Worm (Caenorhabditis elegans): ENCODE measurements around the gene F48C5.2.

Gene F48C5.2

DNA sequence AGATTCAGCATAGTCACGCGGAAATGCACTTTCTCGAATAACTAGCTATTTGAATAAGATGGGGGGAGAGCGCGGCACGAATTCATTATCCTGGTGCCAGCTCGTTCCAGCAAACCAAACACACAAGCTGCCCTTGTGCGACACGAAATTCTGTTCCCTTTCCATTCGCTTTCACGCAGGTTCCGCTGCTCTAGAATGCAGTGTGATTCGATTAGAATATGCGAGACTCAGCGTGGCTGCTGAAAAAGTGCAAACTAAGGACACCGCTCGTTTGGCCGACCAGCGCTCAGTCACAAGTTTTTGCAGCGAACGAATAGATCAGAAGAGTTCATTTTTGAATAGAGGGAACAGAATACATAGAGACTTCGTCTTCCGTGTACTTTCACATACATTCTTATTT is 28.0 kb upstream of the F48C5.2 start (continued):
- TF ChIP-seq saeg-2 (GFP tag; IDR thresholded peaks at IDR 0.05) (peak; percentile 50; the same call in 1 of the 2 replicates), arid-1 (GFP tag; conservative IDR thresholded peaks at IDR 0.05) (no peak), fos-1 (tag; optimal IDR thresholded peaks at IDR 0.05) (no peak), F10B5.3 (tag; optimal IDR thresholded peaks at IDR 0.05) (no peak), hmg-1.1 (GFP tag; IDR thresholded peaks at IDR 0.05) (peak; percentile 34; the same call in 1 of the 2 replicates), Y105C5A.15 (GFP tag; IDR thresholded peaks at IDR 0.05) (no peak), unc-39 (tag; optimal IDR thresholded peaks at IDR 0.05) (no peak), dve-1 (tag; optimal IDR thresholded peaks at IDR 0.05; ENCODE audit: insufficient read depth) (no peak), mdl-1 (tag; optimal IDR thresholded peaks at IDR 0.05) (peak in 1 of 2 experiments; percentile 46), nhr-11 (tag; optimal IDR thresholded peaks at IDR 0.05) (no peak), ceh-62 (tag; optimal IDR thresholded peaks at IDR 0.05) (no peak), duxl-1 (tag; optimal IDR thresholded peaks at IDR 0.05; ENCODE audit: poor library complexity) (no peak), lin-29 (GFP tag; IDR thresholded peaks at IDR 0.05) (no peak), fkh-10 (GFP tag; optimal IDR thresholded peaks at IDR 0.05) (no peak), nhr-77 (tag; optimal IDR thresholded peaks at IDR 0.05) (no peak), mep-1 (tag; optimal IDR thresholded peaks at IDR 0.05) (no peak), spr-1 (tag; optimal IDR thresholded peaks at IDR 0.05) (no peak), nhr-42 (GFP tag; IDR thresholded peaks at IDR 0.05) (0 out of 2 replicates have a peak, but pooled peaks have one; percentile 10), hlh-11 (tag; optimal IDR thresholded peaks at IDR 0.05) (no peak), dmd-6 (GFP tag; IDR thresholded peaks at IDR 0.05) (no peak), zfp-3 (GFP tag; conservative IDR thresholded peaks at IDR 0.05) (no peak), madf-9 (GFP tag; conservative IDR thresholded peaks at IDR 0.05) (no peak), spr-3 (GFP tag; optimal IDR thresholded peaks at IDR 0.05) (no peak), unc-62 (GFP tag; optimal IDR thresholded peaks at IDR 0.05 in 1 of 2) (peak in 1 of 2 experiments; percentile 98), unc-62 (tag; optimal IDR thresholded peaks at IDR 0.05) (no peak), D1046.2 (GFP tag; IDR thresholded peaks at IDR 0.05) (no peak), sdz-12 (GFP tag; optimal IDR thresholded peaks at IDR 0.05) (no peak), dpl-1 (GFP tag; optimal IDR thresholded peaks at IDR 0.05) (no peak), F44E2.7 (GFP tag; IDR thresholded peaks at IDR 0.05) (no peak), zip-2 (tag; optimal IDR thresholded peaks at IDR 0.05) (no peak), zip-11 (GFP tag; IDR thresholded peaks at IDR 0.05) (no peak), nhr-76 (tag; optimal IDR thresholded peaks at IDR 0.05) (no peak), nhr-48 (tag; optimal IDR thresholded peaks at IDR 0.05) (no peak), daf-8 (GFP tag; IDR thresholded peaks at IDR 0.05) (no peak), attf-4 (tag; optimal IDR thresholded peaks at IDR 0.05) (no peak), set-16 (GFP tag; IDR thresholded peaks at IDR 0.05) (no peak; the same call in 1 of the 2 replicates), mdt-29 (GFP tag; IDR thresholded peaks at IDR 0.05) (no peak), gei-8 (GFP tag; optimal IDR thresholded peaks at IDR 0.05) (no peak), ces-1 (GFP tag; optimal IDR thresholded peaks at IDR 0.05) (peak; percentile 68), mxl-3 (GFP tag; optimal IDR thresholded peaks at IDR 0.05) (peak; percentile 15), lir-3 (tag; optimal IDR thresholded peaks at IDR 0.05) (no peak), lsy-2 (tag; optimal IDR thresholded peaks at IDR 0.05) (peak in 1 of 2 experiments; percentile 53), nhr-25 (tag; optimal IDR thresholded peaks at IDR 0.05; ENCODE audit: borderline replicate concordance, insufficient read depth) (no peak), php-3 (GFP tag; IDR thresholded peaks at IDR 0.05) (0 out of 2 replicates have a peak, but pooled peaks have one; percentile 19)

DNA sequence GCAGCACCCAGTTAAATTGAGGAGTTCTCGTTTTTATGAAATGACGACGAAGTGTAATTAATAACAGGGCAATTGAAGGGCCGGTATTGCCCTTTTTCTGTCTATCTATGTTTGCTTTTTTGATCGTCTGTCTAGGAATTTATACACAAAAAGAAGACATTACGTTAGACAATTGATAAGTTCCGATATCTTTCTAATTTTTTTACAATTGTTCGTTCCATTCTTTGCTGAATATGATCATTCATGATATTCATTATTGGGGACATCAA is 27.6 kb upstream of the F48C5.2 start:
- TF ChIP-seq hlh-30 (tag; optimal IDR thresholded peaks at IDR 0.05; ENCODE audit: insufficient read depth) (peak; percentile 23), Y5F2A.4 (GFP tag; optimal IDR thresholded peaks at IDR 0.05) (no peak), snpc-4 (tag; optimal IDR thresholded peaks at IDR 0.05) (no peak), nhr-28 (tag; optimal IDR thresholded peaks at IDR 0.05) (peak; percentile 6), ZK337.2 (GFP tag; IDR thresholded peaks at IDR 0.05) (no peak), daf-12 (tag; optimal IDR thresholded peaks at IDR 0.05) (no peak), lsy-2 (tag; optimal IDR thresholded peaks at IDR 0.05) (no peak), tra-1 (GFP tag; IDR thresholded peaks at IDR 0.05) (peak; percentile 3; the same call in 1 of the 2 replicates), T20F7.1 (GFP tag; optimal IDR thresholded peaks at IDR 0.05) (peak; percentile 38), hlh-11 (tag; optimal IDR thresholded peaks at IDR 0.05) (peak; percentile 40), ceh-32 (tag; optimal IDR thresholded peaks at IDR 0.05; ENCODE audit: poor library complexity) (no peak), mep-1 (tag; optimal IDR thresholded peaks at IDR 0.05) (peak; percentile 27), daf-16 (GFP tag; optimal IDR thresholded peaks at IDR 0.05) (no peak), daf-16 (tag; optimal IDR thresholded peaks at IDR 0.05) (peak; percentile 21)

All from whole organism, L4 larva.